Fruit fly (Drosophila melanogaster) whole organism, wandering third instar larva: Measurements from ENCODE around the gene Pgm1.

Experiments
- CG32264 ChIP-seq: fragments of 200-800 bp; sonication (Bioruptor generic); optimal IDR thresholded peaks from 2 replicates; lab custom pipeline; 2016; ENCODE audit warnings: missing biosample characterization, missing genetic modification characterization
- GATAd ChIP-seq: sonication (Bioruptor generic); optimal IDR thresholded peaks from 2 replicates; lab custom pipeline; 2016; ENCODE audit warnings: missing biosample characterization, missing genetic modification characterization
- Hr78 ChIP-seq: fragments of >200 bp; optimal IDR thresholded peaks from 2 replicates; lab custom pipeline; 2017; ENCODE audit warnings: missing biosample characterization, missing genetic modification characterization
- Rel ChIP-seq, 2 experiments: fragments of 200-800 bp; sonication (Bioruptor generic) in 1 of 2; optimal IDR thresholded peaks; 2 replicates in 1 of 2; 3 replicates in 1 of 2; lab custom pipeline; 2016 to 2019; ENCODE audit warnings: mild to moderate bottlenecking in 2 of 2, missing biosample characterization in 2 of 2, missing genetic modification characterization in 2 of 2, moderate library complexity in 1 of 2
- br ChIP-seq: fragments of 200-800 bp; sonication (Bioruptor generic); optimal IDR thresholded peaks from 2 replicates; lab custom pipeline; 2016; ENCODE audit warnings: missing biosample characterization, missing genetic modification characterization
- h ChIP-seq: fragments of 200-800 bp; sonication (Bioruptor generic); optimal IDR thresholded peaks from 3 replicates; lab custom pipeline; 2016; ENCODE audit warnings: missing biosample characterization, mild to moderate bottlenecking, missing genetic modification characterization
- pan ChIP-seq: fragments of >200 bp; optimal IDR thresholded peaks from 2 replicates; lab custom pipeline; 2017
- woc ChIP-seq: sonication (Bioruptor generic); optimal IDR thresholded peaks from 2 replicates; lab custom pipeline; 2016; ENCODE audit warnings: missing biosample characterization, mild to moderate bottlenecking, missing genetic modification characterization

DNA sequence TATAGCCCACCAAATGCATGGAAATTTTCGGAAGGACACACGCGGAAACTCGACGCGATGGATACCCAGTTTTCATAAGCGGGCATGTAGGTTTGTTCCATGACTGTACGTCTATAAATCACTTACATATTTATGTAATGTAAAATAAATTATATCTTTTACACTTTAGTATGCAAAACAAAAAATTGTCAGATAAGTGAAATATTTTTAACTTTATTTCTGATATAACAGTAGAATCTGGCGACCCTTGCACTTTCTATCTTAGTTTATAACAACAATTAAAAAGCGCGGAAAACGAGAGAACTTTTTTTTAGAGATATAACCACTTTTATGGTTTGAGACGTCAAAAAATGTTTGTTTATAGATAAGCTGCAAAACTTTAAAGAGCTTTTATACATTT, 49.4 kb upstream of the Pgm1 start:
- TF ChIP-seq woc (no peak), GATAd (GFP tag; lab: Kevin White, UChicago) (no peak), h (GFP tag; lab: Kevin White, UChicago) (no peak), pan (lab: Kevin White, UChicago) (no peak), Hr78 (GFP tag; lab: Kevin White, UChicago) (no peak), br (GFP tag; lab: Kevin White, UChicago) (no peak), CG32264 (no peak), Rel (GFP tag; optimal IDR thresholded peaks at IDR 0.05; lab: Kevin White, UChicago) (no peak), Rel (tag; optimal IDR thresholded peaks at IDR 0.05; lab: Kevin White, UChicago) (no peak)
